Fruit fly (Drosophila melanogaster): ENCODE measurements around the gene CG14864.

The CG14864 gene

dm6 chr3R:15293005-15293877 lies 24.9 kb upstream of the CG14864 start (continued):
- TF ChIP-seq CG9609 (GFP tag; optimal IDR thresholded peaks at IDR 0.05) (no peak), dpn (GFP tag; optimal IDR thresholded peaks at IDR 0.05) (peak in 1 of 2 experiments; percentile 1), ken (GFP tag; IDR thresholded peaks at IDR 0.05) (no peak), CG15269 (tag; optimal IDR thresholded peaks at IDR 0.05) (peak; percentile 1), Trl (optimal IDR thresholded peaks at IDR 0.05) (peak; percentile 15 to 45), Trl (GFP tag; optimal IDR thresholded peaks at IDR 0.05) (no peak), CG10979 (tag; optimal IDR thresholded peaks at IDR 0.05) (peak; percentile 25)

DNA sequence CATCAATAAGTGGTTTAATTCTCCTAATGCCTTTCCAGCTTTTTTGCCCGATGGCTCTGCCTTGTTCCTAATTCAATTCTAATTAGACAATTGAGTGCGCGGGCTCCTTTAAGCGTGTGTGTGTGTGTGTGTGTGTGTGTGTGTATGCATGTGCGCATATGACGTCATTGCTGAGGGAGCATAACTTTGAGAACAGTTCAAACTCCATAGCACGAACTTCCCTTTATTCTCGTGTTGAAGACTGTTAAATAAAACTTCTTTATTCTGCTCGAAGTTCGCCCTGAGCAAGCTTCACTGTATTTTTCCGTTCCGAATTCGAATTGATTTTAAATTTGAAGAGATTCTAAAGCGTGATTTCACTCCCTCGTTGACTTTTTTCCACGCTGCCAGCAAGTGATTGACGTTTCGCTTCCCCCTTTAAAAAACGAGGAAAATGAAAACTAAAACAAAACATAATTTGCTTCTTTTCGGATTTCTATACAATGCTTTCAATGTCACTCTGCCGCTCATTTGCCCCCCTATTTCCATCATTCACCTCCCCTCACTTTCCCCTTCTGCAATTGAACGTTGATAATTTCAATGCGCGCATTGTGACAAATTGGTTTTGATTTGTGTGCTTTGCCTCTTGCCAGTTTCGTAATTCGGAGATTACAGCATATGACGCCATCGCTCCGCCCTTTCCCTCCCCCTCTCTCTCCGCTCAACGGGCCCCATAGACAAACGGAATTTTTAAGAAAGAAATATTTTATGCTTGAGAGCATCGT lies 24.1 kb upstream of the CG14864 start:
- peak; percentile 20 for TF ChIP-seq Hmr (GFP tag; optimal IDR thresholded peaks at IDR 0.05)
- peak; percentile 7 for TF ChIP-seq CG15696 (tag; optimal IDR thresholded peaks at IDR 0.05)
- TF ChIP-seq Dfd (GFP tag; optimal IDR thresholded peaks at IDR 0.05) = peak in 1 of 2 experiments; percentile 82
- peak; percentile 27 for TF ChIP-seq NfI (GFP tag; optimal IDR thresholded peaks at IDR 0.05)
- TF ChIP-seq CG30403 (GFP tag; optimal IDR thresholded peaks at IDR 0.05) = peak; percentile 1
- peak; percentile 54; the same call in 1 of the 4 replicates for TF ChIP-seq Gug (GFP tag; IDR thresholded peaks at IDR 0.05)
- TF ChIP-seq sens (GFP tag) = peak; percentile 74
- TF ChIP-seq insv (GFP tag; optimal IDR thresholded peaks at IDR 0.05) = peak in 1 of 2 experiments; percentile 82
- TF ChIP-seq CG17612 (GFP tag; IDR thresholded peaks at IDR 0.05) = no peak
- peak; percentile 95 for TF ChIP-seq grau (tag; optimal IDR thresholded peaks at IDR 0.05)
- TF ChIP-seq Nf-YB (GFP tag; optimal IDR thresholded peaks at IDR 0.05) = no peak
- peak; percentile 41 for TF ChIP-seq CG8281 (tag; optimal IDR thresholded peaks at IDR 0.05)
- TF ChIP-seq CG13424 (tag; optimal IDR thresholded peaks at IDR 0.05) = peak; percentile 35
- no peak for TF ChIP-seq Six4 (GFP tag; optimal IDR thresholded peaks at IDR 0.05)
- TF ChIP-seq Meics (GFP tag; optimal IDR thresholded peaks at IDR 0.05) = peak; percentile 50
- peak; percentile 52 for TF ChIP-seq ftz-f1 (GFP tag; optimal IDR thresholded peaks at IDR 0.05)
- TF ChIP-seq CG33213 (GFP tag; optimal IDR thresholded peaks at IDR 0.05) = no peak
- no peak for TF ChIP-seq CG8290 (GFP tag; optimal IDR thresholded peaks at IDR 0.05)
- TF ChIP-seq CG8290 (tag; optimal IDR thresholded peaks at IDR 0.05) = peak in 1 of 2 experiments; percentile 53
- TF ChIP-seq Med (GFP tag) = peak; percentile 87
- TF ChIP-seq CG12219 (GFP tag; optimal IDR thresholded peaks at IDR 0.05) = peak; percentile 1
- no peak for TF ChIP-seq wek (GFP tag; optimal IDR thresholded peaks at IDR 0.05)
- peak; percentile 77 for TF ChIP-seq oc (tag; optimal IDR thresholded peaks at IDR 0.05)
- TF ChIP-seq pros (GFP tag; optimal IDR thresholded peaks at IDR 0.05) = peak; percentile 3
- TF ChIP-seq lab (GFP tag; optimal IDR thresholded peaks at IDR 0.05) = peak; percentile 45
- TF ChIP-seq cg (GFP tag; optimal IDR thresholded peaks at IDR 0.05) = peak; percentile 61
- no peak for TF ChIP-seq bigmax (GFP tag; optimal IDR thresholded peaks at IDR 0.05)
- TF ChIP-seq Antp (GFP tag; optimal IDR thresholded peaks at IDR 0.05) = peak; percentile 11
- TF ChIP-seq CG11085 (GFP tag; IDR thresholded peaks at IDR 0.05) = no peak
- TF ChIP-seq crc (GFP tag; optimal IDR thresholded peaks at IDR 0.05) = peak; percentile 20
- peak; percentile 35 for TF ChIP-seq CG1603 (tag; optimal IDR thresholded peaks at IDR 0.05)
- no peak for TF ChIP-seq CG15601 (tag; optimal IDR thresholded peaks at IDR 0.05)
- peak; percentile 6 for TF ChIP-seq HLH54F (GFP tag; optimal IDR thresholded peaks at IDR 0.05)
- TF ChIP-seq CG34376 (GFP tag; optimal IDR thresholded peaks at IDR 0.05) = peak; percentile 63
- TF ChIP-seq CG15011 (GFP tag; optimal IDR thresholded peaks at IDR 0.05) = peak; percentile 29
- no peak for TF ChIP-seq CG17359 (tag; optimal IDR thresholded peaks at IDR 0.05)
- peak; percentile 13 for TF ChIP-seq CG8388 (GFP tag; optimal IDR thresholded peaks at IDR 0.05)
- TF ChIP-seq Xbp1 (GFP tag; optimal IDR thresholded peaks at IDR 0.05) = peak; percentile 28
- peak; percentile 41 for TF ChIP-seq CG15514 (GFP tag; optimal IDR thresholded peaks at IDR 0.05)

All from whole organism, embryonic.